Worm (Caenorhabditis elegans): ENCODE measurements around the gene Y53F4B.19.

Y53F4B.19 gene

DNA sequence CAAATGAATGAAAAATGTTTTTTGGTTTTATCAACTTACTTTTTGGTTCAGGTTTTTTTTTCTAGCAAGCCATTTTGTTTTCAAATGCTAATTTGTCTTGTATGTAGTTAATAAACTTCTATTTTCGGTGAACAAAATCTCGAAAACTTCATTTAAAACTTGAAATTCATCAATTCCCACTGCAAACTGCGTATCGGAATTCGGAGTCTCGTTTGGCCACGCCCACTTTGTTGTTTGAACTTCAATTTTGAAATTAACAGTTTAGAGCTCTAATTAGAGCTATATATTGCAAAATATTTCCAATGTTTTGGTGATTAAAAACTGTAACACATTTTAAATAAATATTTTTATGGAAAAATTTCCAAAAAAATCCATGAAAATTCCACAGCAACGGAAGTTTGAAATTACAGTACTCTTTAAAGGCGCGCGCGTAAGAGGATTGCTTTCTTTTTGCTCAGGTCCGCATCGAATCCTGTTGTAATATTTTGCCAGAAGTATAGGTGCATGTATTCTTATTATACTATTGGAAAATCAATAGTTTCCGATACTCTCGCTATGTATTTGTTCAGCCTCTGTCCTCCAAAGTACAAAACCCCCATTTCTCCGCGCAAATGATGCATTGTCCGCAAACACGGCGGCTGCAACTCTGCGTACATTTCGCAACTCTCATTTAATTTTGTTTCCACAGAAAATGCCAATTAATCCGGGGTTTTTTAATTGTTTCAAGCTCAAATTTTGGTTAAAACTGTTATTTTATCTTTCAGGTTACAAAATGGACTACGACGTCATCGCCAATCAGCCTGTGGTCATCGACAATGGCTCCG, 43.0 kb downstream of the Y53F4B.19 start, which contains the start of gene arp-1 (continued):
- TF ChIP-seq ceh-45 (GFP tag; IDR thresholded peaks at IDR 0.05) (no peak), hlh-6 (tag; optimal IDR thresholded peaks at IDR 0.05) (no peak), ttx-3 (tag; optimal IDR thresholded peaks at IDR 0.05) (no peak), pros-1 (tag; optimal IDR thresholded peaks at IDR 0.05) (no peak), pax-1 (tag; optimal IDR thresholded peaks at IDR 0.05) (no peak), ceh-22 (tag; optimal IDR thresholded peaks at IDR 0.05) (no peak), pag-3 (tag; optimal IDR thresholded peaks at IDR 0.05; ENCODE audit: borderline replicate concordance) (no peak), ceh-19 (GFP tag; optimal IDR thresholded peaks at IDR 0.05) (no peak), ref-2 (tag; optimal IDR thresholded peaks at IDR 0.05) (no peak), rnt-1 (tag; optimal IDR thresholded peaks at IDR 0.05) (no peak), mec-3 (tag; optimal IDR thresholded peaks at IDR 0.05; ENCODE audit: borderline replicate concordance) (no peak), C38D4.7 (GFP tag; optimal IDR thresholded peaks at IDR 0.05) (no peak), ceh-6 (GFP tag; optimal IDR thresholded peaks at IDR 0.05) (no peak), che-1 (tag; optimal IDR thresholded peaks at IDR 0.05) (no peak), elt-4 (tag; optimal IDR thresholded peaks at IDR 0.05) (no peak), pat-9 (tag; optimal IDR thresholded peaks at IDR 0.05) (no peak), nhr-11 (tag; optimal IDR thresholded peaks at IDR 0.05) (no peak), ceh-14 (tag; optimal IDR thresholded peaks at IDR 0.05) (peak; percentile 10), tbx-7 (tag; optimal IDR thresholded peaks at IDR 0.05) (no peak), madf-2 (tag; optimal IDR thresholded peaks at IDR 0.05) (no peak), ceh-30 (tag; optimal IDR thresholded peaks at IDR 0.05) (no peak)

ce11 chrII:15124193-15124592, 47.5 kb downstream of the Y53F4B.19 start, which contains the start of gene Y53F4B.23:
Gene Y53F4B.23, plus strand, starts transcription at chrII:15124504.
- TF ChIP-seq pha-2 (tag; optimal IDR thresholded peaks at IDR 0.05) (no peak), pros-1 (tag; optimal IDR thresholded peaks at IDR 0.05) (no peak), ref-2 (tag; optimal IDR thresholded peaks at IDR 0.05) (no peak), che-1 (tag; optimal IDR thresholded peaks at IDR 0.05) (no peak), unc-55 (GFP tag; optimal IDR thresholded peaks at IDR 0.05) (no peak), hlh-13 (GFP tag; optimal IDR thresholded peaks at IDR 0.05) (no peak), pat-9 (tag; optimal IDR thresholded peaks at IDR 0.05) (no peak), ztf-16 (tag; optimal IDR thresholded peaks at IDR 0.05) (no peak), ceh-9 (tag; optimal IDR thresholded peaks at IDR 0.05) (no peak), zip-5 (tag; optimal IDR thresholded peaks at IDR 0.05) (no peak), hlh-30 (tag; optimal IDR thresholded peaks at IDR 0.05; ENCODE audit: insufficient read depth) (no peak), tbx-7 (tag; optimal IDR thresholded peaks at IDR 0.05) (no peak)

Data from whole organism, late embryonic.